Worm (Caenorhabditis elegans) whole organism, young adult: ENCODE data around the gene T03G6.1.

ENCODE experiments used
- B0019.2 ChIP-seq: fragments of 200-800 bp; sonication (Bioruptor generic); conservative IDR thresholded peaks from 2 replicates; pipeline ENCODE4 v1.3.6; 2022; ENCODE audit warnings: missing genetic modification reagents, missing genetic modification characterization, missing compliant biosample characterization
- B0035.1 ChIP-seq: sonication (generic microtip); optimal IDR thresholded peaks from 2 replicates; lab custom pipeline; 2016; ENCODE audit warnings: missing genetic modification characterization, mild to moderate bottlenecking, missing compliant biosample characterization, missing genotype, missing genetic modification reagents
- C06A6.2 ChIP-seq: fragments of 200-800 bp; sonication (Bioruptor generic); conservative IDR thresholded peaks from 2 replicates; pipeline ENCODE4 v1.3.6; 2022; ENCODE audit warnings: missing genetic modification characterization, missing compliant biosample characterization
- D2030.7 ChIP-seq: fragments of 200-800 bp; sonication (Bioruptor generic); IDR thresholded peaks from 2 replicates; pipeline ENCODE4 v1.3.6; 2022; ENCODE audit warnings: missing genetic modification reagents, missing genetic modification characterization, missing compliant biosample characterization
- F39B2.1 ChIP-seq: fragments of 200-800 bp; sonication (Bioruptor generic); IDR thresholded peaks from 2 replicates; pipeline ENCODE4 v1.3.6; 2022; ENCODE audit warnings: missing genetic modification reagents, missing genetic modification characterization, missing compliant biosample characterization
- K12H6.12 ChIP-seq: fragments of 200-800 bp; sonication (Bioruptor generic); optimal IDR thresholded peaks from 2 replicates; lab custom pipeline; 2018; ENCODE audit warnings: mild to moderate bottlenecking, missing genetic modification characterization, missing compliant biosample characterization
- Y95B8A.8 ChIP-seq: fragments of 200-800 bp; sonication (Bioruptor generic); IDR thresholded peaks from 2 replicates; pipeline ENCODE4 v1.3.6; 2022; ENCODE audit warnings: missing genetic modification reagents, missing genetic modification characterization, missing compliant biosample characterization
- ZK185.1 ChIP-seq: sonication (generic microtip); optimal IDR thresholded peaks from 2 replicates; lab custom pipeline; 2016; ENCODE audit warnings: mild to moderate bottlenecking, missing genetic modification characterization, missing compliant biosample characterization; ENCODE audit not compliant: poor library complexity, severe bottlenecking
- aptf-3 ChIP-seq: fragments of 200-800 bp; sonication (Bioruptor generic); IDR thresholded peaks from 2 replicates; pipeline ENCODE4 v1.3.6; 2022; ENCODE audit warnings: missing genetic modification characterization, missing compliant biosample characterization
- bed-1 ChIP-seq: fragments of 200-800 bp; sonication (Bioruptor generic); IDR thresholded peaks from 2 replicates; pipeline ENCODE4 v1.3.6; 2022; ENCODE audit warnings: missing genetic modification reagents, missing genetic modification characterization, missing compliant biosample characterization
- bed-2 ChIP-seq: fragments of 200-800 bp; sonication (Bioruptor generic); IDR thresholded peaks from 2 replicates; pipeline ENCODE4 v1.3.6; 2022; ENCODE audit warnings: missing genetic modification reagents, missing genetic modification characterization, missing compliant biosample characterization
- ceh-40 ChIP-seq: fragments of 200-800 bp; sonication (Bioruptor generic); IDR thresholded peaks from 2 replicates; pipeline ENCODE4 v1.3.6; 2022; ENCODE audit warnings: missing genetic modification characterization, missing compliant biosample characterization
- die-1 ChIP-seq: sonication (generic microtip); optimal IDR thresholded peaks from 2 replicates; lab custom pipeline; 2016; ENCODE audit warnings: missing genotype, mild to moderate bottlenecking, missing genetic modification characterization, missing compliant biosample characterization
- dox-1 ChIP-seq: fragments of 200-800 bp; sonication (Bioruptor generic); IDR thresholded peaks from 2 replicates; pipeline ENCODE4 v1.3.6; 2022; ENCODE audit warnings: missing genetic modification reagents, missing genetic modification characterization, missing compliant biosample characterization
- egl-18 ChIP-seq: fragments of 200-800 bp; sonication (Bioruptor generic); IDR thresholded peaks from 2 replicates; pipeline ENCODE4 v1.3.6; 2022; ENCODE audit warnings: missing genetic modification reagents, missing genetic modification characterization, missing compliant biosample characterization
- egrh-3 ChIP-seq: fragments of 200-800 bp; sonication (Bioruptor generic); IDR thresholded peaks from 2 replicates; pipeline ENCODE4 v1.3.6; 2022; ENCODE audit warnings: missing genetic modification reagents, missing genetic modification characterization, missing compliant biosample characterization
- ets-4 ChIP-seq: fragments of 200-800 bp; sonication (Bioruptor generic); optimal IDR thresholded peaks from 2 replicates; lab custom pipeline; 2018; ENCODE audit warnings: mild to moderate bottlenecking, missing genetic modification characterization, missing compliant biosample characterization
- hmg-20 ChIP-seq: fragments of 200-800 bp; sonication (Bioruptor generic); IDR thresholded peaks from 2 replicates; pipeline ENCODE4 v1.3.6; 2022; ENCODE audit warnings: missing genetic modification reagents, missing genetic modification characterization, missing compliant biosample characterization
- hrde-1 ChIP-seq: sonication (generic microtip); optimal IDR thresholded peaks from 2 replicates; lab custom pipeline; 2016; ENCODE audit warnings: missing genetic modification characterization, mild to moderate bottlenecking, missing compliant biosample characterization, moderate library complexity, missing genotype, missing genetic modification reagents, borderline replicate concordance
- lag-1 ChIP-seq: fragments of 200-800 bp; sonication (Bioruptor generic); IDR thresholded peaks from 2 replicates; pipeline ENCODE4 v1.3.6; 2022; ENCODE audit warnings: missing genetic modification reagents, missing genetic modification characterization, missing compliant biosample characterization
- lin-26 ChIP-seq: fragments of 200-800 bp; sonication (Bioruptor generic); IDR thresholded peaks from 2 replicates; pipeline ENCODE4 v1.3.6; 2022; ENCODE audit warnings: missing genetic modification reagents, missing genetic modification characterization, missing compliant biosample characterization
- mcd-1 ChIP-seq: fragments of 200-800 bp; sonication (Bioruptor generic); IDR thresholded peaks from 2 replicates; pipeline ENCODE4 v1.3.6; 2022; ENCODE audit warnings: missing genetic modification reagents, missing genetic modification characterization, missing compliant biosample characterization
- mel-28 ChIP-seq: sonication (generic microtip); optimal IDR thresholded peaks from 2 replicates; lab custom pipeline; 2016; ENCODE audit warnings: borderline replicate concordance, mild to moderate bottlenecking, missing genetic modification characterization, missing compliant biosample characterization
- mes-4 ChIP-seq: sonication (generic microtip); optimal IDR thresholded peaks from 2 replicates; lab custom pipeline; 2016; ENCODE audit warnings: missing genotype, missing genetic modification characterization, missing compliant biosample characterization
- nhr-80 ChIP-seq: sonication (generic microtip); optimal IDR thresholded peaks from 2 replicates; lab custom pipeline; 2016; ENCODE audit warnings: missing genetic modification characterization, missing compliant biosample characterization
- repo-1 ChIP-seq: sonication (generic microtip); optimal IDR thresholded peaks from 2 replicates; lab custom pipeline; 2017; ENCODE audit warnings: mild to moderate bottlenecking, missing genetic modification characterization, missing compliant biosample characterization
- rpc-1 ChIP-seq, 2 experiments: fragments of 150-350 bp in 1 of 2; sonication (generic microtip) in 1 of 2; optimal IDR thresholded peaks; 2 replicates each; lab custom pipeline; 2014 to 2018; ENCODE audit warnings: missing biosample characterization in 1 of 2, missing genetic modification characterization in 1 of 2, missing genetic modification reagents in 1 of 2, missing genotype in 1 of 2
- snpc-3.4 ChIP-seq: sonication (generic microtip); optimal IDR thresholded peaks from 2 replicates; lab custom pipeline; 2017; ENCODE audit warnings: missing genetic modification characterization, mild to moderate bottlenecking, missing compliant biosample characterization, antibody characterized with exemption, moderate library complexity, missing genotype, missing genetic modification reagents
- tbp1 ChIP-seq: fragments of 200-800 bp; sonication (Bioruptor generic); optimal IDR thresholded peaks from 2 replicates; lab custom pipeline; 2018; ENCODE audit warnings: mild to moderate bottlenecking, missing genetic modification characterization, missing compliant biosample characterization
- tbx-9 ChIP-seq: sonication (generic microtip); optimal IDR thresholded peaks from 2 replicates; lab custom pipeline; 2016; ENCODE audit warnings: borderline replicate concordance, missing genetic modification characterization, inconsistent platforms, missing compliant biosample characterization
- unc-62 ChIP-seq: fragments of 150-350 bp; optimal IDR thresholded peaks from 2 replicates; lab custom pipeline; 2014; ENCODE audit warnings: missing biosample characterization, missing genetic modification reagents, missing genetic modification characterization
- zfh-2 ChIP-seq: fragments of 200-800 bp; sonication (Bioruptor generic); conservative IDR thresholded peaks from 2 replicates; pipeline ENCODE4 v1.3.6; 2022; ENCODE audit warnings: missing genetic modification reagents, missing genetic modification characterization, missing compliant biosample characterization
- ztf-22 ChIP-seq: fragments of 200-800 bp; sonication (Bioruptor generic); optimal IDR thresholded peaks from 2 replicates; lab custom pipeline; 2018; ENCODE audit warnings: mild to moderate bottlenecking, missing genetic modification characterization, moderate library complexity, missing compliant biosample characterization
- ztf-25 ChIP-seq: fragments of 200-800 bp; sonication (Bioruptor generic); IDR thresholded peaks from 2 replicates; pipeline ENCODE4 v1.3.6; 2022; ENCODE audit warnings: missing genetic modification reagents, missing genetic modification characterization, missing compliant biosample characterization
- ztf-28 ChIP-seq: fragments of 200-800 bp; sonication (Bioruptor generic); IDR thresholded peaks from 2 replicates; pipeline ENCODE4 v1.3.6; 2022; ENCODE audit warnings: missing genetic modification reagents, missing genetic modification characterization, missing compliant biosample characterization

T03G6.1 gene

ce11 chrX:2572646-2573149 is 35.3 kb upstream of the T03G6.1 start, which contains the start of the genes ccd-5 and F52H2.1:
TSS of gene ccd-5 (minus strand) at chrX:2572653.
TSS of gene F52H2.1 (plus strand) at chrX:2573099.
- TF ChIP-seq hrde-1 (tag; lab: Kevin White, UChicago) (no peak), ZK185.1 (no peak), zfh-2 (peak; percentile 57; the same call in 1 of the 2 replicates), egl-18 (GFP tag; lab: Robert Waterston, UW) (0 out of 2 replicates have a peak, but pooled peaks have one; percentile 33), dox-1 (GFP tag; lab: Robert Waterston, UW) (peak; percentile 29; the same call in 1 of the 2 replicates), lin-26 (GFP tag; lab: Robert Waterston, UW) (no peak), B0035.1 (no peak), F39B2.1 (GFP tag; lab: Robert Waterston, UW) (no peak), nhr-80 (tag; lab: Kevin White, UChicago) (no peak)

DNA sequence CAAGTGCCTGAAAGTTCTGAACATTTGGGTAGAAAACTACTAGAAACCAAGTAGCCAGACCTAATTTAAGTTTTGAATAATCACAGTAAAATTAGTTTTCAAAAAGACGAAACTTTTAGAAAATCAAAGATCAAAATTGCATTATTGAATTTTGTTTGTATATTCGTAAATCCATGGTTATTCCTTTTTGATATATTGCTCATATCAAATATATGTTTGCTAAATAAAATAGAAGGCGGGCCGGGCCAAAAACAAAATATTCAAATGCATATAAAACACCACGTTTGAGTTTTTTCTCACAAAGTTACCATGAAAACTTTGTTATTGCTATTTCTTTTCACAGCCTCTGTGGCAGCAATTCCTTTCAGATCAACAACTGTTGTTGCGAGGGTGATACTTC is 30.6 kb upstream of the T03G6.1 start, which contains the start of gene ttr-42:
Gene ttr-42 (plus strand): TSS at position 301 of the 400 bp plus-strand sequence.
- no peak for TF ChIP-seq bed-1 (GFP tag; lab: Robert Waterston, UW)
- TF ChIP-seq dox-1 (GFP tag; lab: Robert Waterston, UW): no peak
- no peak for TF ChIP-seq K12H6.12

- TF ChIP-seq mel-28 (tag; lab: Kevin White, UChicago) (no peak), mcd-1 (GFP tag; lab: Robert Waterston, UW) (no peak), aptf-3 (GFP tag; lab: Robert Waterston, UW) (no peak), nhr-80 (tag; lab: Kevin White, UChicago) (peak; percentile 76)
Observed at ce11 chrX:2580524-2580981, 27.5 kb upstream of the T03G6.1 start, which contains the start of gene H01M10.1. TSS of gene H01M10.1 (minus strand) at chrX:2580574.

DNA sequence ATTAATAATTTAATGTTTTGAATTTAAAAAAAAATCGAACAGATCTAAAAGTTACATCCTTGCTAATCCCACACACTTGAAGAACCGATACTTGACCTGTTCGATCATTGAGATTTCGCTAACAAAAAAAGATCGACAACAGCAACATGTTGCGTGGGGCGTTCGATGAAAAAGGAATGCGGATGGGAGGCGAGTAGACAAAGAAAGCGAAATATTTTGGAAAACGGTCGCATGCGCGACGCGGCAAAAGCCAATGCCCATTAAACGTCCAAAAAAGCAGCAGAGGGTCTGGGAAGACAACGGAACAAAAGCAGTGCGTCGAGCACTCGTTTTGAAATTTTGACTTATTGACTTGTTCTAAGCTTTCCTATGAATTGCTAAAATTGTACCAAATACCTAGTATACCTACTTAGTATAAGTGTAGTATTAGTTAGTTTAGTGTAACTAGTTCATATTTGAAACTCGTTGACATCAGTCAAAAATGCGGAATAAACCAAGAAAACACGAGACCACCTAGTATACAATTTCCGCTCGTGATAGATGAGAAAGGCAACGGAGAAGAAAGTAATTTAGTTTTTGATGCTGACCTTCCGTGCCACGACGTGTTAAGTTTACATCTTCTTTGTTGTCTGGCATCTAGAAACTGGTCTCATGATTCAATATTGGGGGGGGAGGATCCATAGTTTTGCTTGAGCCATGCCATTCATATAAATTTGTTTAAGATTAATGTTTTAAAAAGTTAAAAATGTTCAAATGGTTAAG is 26.0 kb upstream of the T03G6.1 start:
- no peak for TF ChIP-seq unc-62
- TF ChIP-seq lin-26 (GFP tag; lab: Robert Waterston, UW): no peak
- no peak for TF ChIP-seq die-1 (tag; lab: Kevin White, UChicago)
- no peak for TF ChIP-seq ztf-22 (GFP tag; lab: Kevin White, UChicago)
- no peak for TF ChIP-seq ceh-40 (GFP tag; lab: Robert Waterston, UW)
- no peak for TF ChIP-seq C06A6.2
- TF ChIP-seq ztf-28: no peak
- TF ChIP-seq repo-1 (tag; lab: Kevin White, UChicago): no peak
- no peak for TF ChIP-seq hmg-20 (GFP tag; lab: Robert Waterston, UW)
- no peak for TF ChIP-seq ets-4 (GFP tag; lab: Kevin White, UChicago)

DNA sequence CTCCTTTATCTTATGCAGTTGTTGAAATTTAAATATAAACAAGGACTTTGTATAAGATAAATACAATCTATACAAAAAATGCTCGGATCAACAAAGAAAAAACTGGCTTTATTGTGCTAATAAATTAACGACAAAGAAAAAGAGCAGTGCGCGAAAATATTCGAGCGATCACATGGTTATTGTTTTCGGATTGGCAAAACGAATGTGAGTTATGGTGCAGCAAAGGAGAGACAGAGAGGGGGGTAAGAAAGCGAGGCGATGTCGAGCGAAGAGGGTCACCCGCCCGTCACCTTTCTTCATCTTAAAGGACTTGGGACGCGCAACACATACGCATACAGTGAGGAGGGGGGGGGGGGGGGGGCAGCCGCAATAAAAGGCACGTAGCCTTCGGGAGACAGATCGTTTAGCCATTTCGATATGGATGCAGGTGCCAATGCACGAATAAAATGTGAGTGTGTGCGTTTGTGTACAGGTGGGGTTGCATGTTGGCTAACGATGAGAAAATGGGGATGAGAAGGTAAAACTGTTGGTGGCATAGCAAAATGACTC is 24.8 kb upstream of the T03G6.1 start:
- TF ChIP-seq ztf-25 (GFP tag; lab: Robert Waterston, UW) (0 out of 2 replicates have a peak, but pooled peaks have one; percentile 26), D2030.7 (GFP tag; lab: Robert Waterston, UW) (no peak), Y95B8A.8 (GFP tag; lab: Robert Waterston, UW) (no peak), lag-1 (no peak), tbx-9 (no peak), B0019.2 (no peak), egl-18 (GFP tag; lab: Robert Waterston, UW) (no peak), snpc-3.4 (no peak), mes-4 (tag; lab: Kevin White, UChicago) (no peak), ZK185.1 (no peak), bed-2 (GFP tag; lab: Robert Waterston, UW) (no peak), rpc-1 (optimal IDR thresholded peaks at IDR 0.05; lab: Kevin White, UChicago) (no peak), rpc-1 (tag; optimal IDR thresholded peaks at IDR 0.05; lab: Kevin White, UChicago) (no peak), tbp1 (GFP tag; lab: Kevin White, UChicago) (no peak), egrh-3 (peak; percentile 18; the same call in 1 of the 2 replicates)
